Worm (Caenorhabditis elegans): ENCODE data around the gene D1086.17.

ce11 chrV:14027384-14027783 is 40.3 kb upstream of the D1086.17 start, which contains the start of gene T08G5.3:
- TF ChIP-seq nhr-12 (tag; optimal IDR thresholded peaks at IDR 0.05) (no peak), nhr-77 (tag; optimal IDR thresholded peaks at IDR 0.05) (no peak), ama-1 (optimal IDR thresholded peaks at IDR 0.05) (no peak), elt-3 (tag; optimal IDR thresholded peaks at IDR 0.05) (no peak), unc-39 (tag; optimal IDR thresholded peaks at IDR 0.05) (no peak), sma-9 (GFP tag; optimal IDR thresholded peaks at IDR 0.05) (no peak), sma-9 (tag; optimal IDR thresholded peaks at IDR 0.05) (no peak), unc-55 (GFP tag; optimal IDR thresholded peaks at IDR 0.05) (no peak), ztf-4 (tag; optimal IDR thresholded peaks at IDR 0.05) (no peak), fos-1 (tag; optimal IDR thresholded peaks at IDR 0.05) (no peak), R02D3.7 (tag; optimal IDR thresholded peaks at IDR 0.05) (no peak), ceh-82 (tag; optimal IDR thresholded peaks at IDR 0.05) (no peak)

Measured in whole organism, L2 larva.